Worm (Caenorhabditis elegans): ENCODE results near the gene srw-77.

DNA sequence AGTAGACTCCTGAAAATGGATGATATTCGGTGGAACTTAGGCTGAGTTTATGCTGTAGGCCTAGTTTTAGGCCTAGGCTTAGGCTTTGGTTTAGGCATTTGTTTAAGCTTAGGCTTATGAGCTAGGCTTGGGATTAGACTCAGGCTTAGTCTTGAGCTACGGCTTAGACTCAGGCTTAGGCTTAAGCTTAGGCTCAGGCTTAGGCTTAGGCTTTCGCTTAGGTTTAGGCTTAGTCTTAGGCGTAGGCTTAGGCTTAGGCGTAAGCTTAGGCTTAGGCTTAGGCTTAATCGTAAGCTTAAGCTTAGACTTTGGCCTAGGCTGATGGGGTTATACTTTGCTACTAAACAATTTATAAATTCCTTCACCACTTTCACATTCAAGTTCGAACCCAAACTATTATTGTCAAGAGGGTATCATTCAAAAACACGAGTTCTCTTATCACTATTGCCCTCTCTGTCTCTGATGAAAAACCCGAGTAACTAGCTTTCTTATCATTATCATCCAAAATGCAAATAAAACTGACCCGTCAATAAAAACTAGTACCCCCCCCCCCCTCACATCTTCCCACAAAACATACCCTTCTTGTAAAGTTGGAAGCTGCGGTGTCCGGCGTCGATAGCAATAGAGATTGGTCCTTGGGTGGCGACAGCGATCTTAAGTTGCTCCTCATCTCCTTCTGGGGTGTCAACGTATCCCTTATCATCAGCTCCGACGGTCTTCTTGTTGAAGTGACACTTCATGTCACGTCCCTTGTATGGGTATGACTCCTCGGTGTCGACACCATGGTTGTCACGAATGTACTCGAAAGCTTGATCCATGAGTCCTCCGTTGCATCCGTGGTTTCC lies 50.3 kb downstream of the srw-77 start:
- TF ChIP-seq tra-4 (tag; optimal IDR thresholded peaks at IDR 0.05) (no peak), aly-1 (tag; optimal IDR thresholded peaks at IDR 0.05) (no peak), ets-7 (tag; optimal IDR thresholded peaks at IDR 0.05) (no peak), pes-1 (GFP tag; IDR thresholded peaks at IDR 0.05) (no peak), F13C5.2 (tag; optimal IDR thresholded peaks at IDR 0.05) (no peak), B0310.2 (tag; optimal IDR thresholded peaks at IDR 0.05) (no peak), flt-1 (GFP tag; IDR thresholded peaks at IDR 0.05) (no peak), hmg-4 (GFP tag; optimal IDR thresholded peaks at IDR 0.05) (no peak), ama-1 (optimal IDR thresholded peaks at IDR 0.05) (no peak), ceh-36 (tag; optimal IDR thresholded peaks at IDR 0.05) (peak; percentile 88), hnd-1 (tag; optimal IDR thresholded peaks at IDR 0.05) (no peak), scrt-1 (GFP tag; IDR thresholded peaks at IDR 0.05) (no peak)
